Worm (Caenorhabditis elegans): ENCODE data around the gene F56A8.4.
A peak's percentile ranks its signal among the peaks of the same experiment; 100 is the strongest.

DNA sequence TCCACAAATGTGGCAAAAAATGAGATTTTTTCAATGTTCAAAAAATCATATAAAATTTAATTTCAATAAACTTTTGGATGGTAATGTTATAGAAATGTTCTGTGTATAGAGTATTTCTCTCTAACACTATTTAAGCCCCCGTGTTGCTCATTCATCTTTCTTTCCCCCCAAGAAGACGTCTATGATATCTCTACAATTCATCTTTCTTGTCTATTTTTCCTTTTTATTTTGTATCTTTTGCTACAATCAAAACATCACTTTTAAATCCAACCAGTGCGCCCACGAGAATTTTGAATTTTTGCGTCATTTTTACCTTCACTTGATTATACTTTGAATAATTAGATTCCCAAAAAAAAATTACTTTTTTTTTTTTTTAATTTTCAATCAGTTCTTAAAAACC lies 9.7 kb downstream of the F56A8.4 start:
- TF ChIP-seq aly-2 (tag; optimal IDR thresholded peaks at IDR 0.05) (no peak), nhr-12 (tag; optimal IDR thresholded peaks at IDR 0.05) (no peak), zag-1 (tag; optimal IDR thresholded peaks at IDR 0.05) (no peak), unc-39 (tag; optimal IDR thresholded peaks at IDR 0.05) (no peak), jun-1 (tag; optimal IDR thresholded peaks at IDR 0.05) (no peak), nhr-237 (tag; optimal IDR thresholded peaks at IDR 0.05) (no peak), elt-1 (tag; optimal IDR thresholded peaks at IDR 0.05) (peak; percentile 88), pha-4 (tag; optimal IDR thresholded peaks at IDR 0.05) (no peak), ZK546.5 (tag; optimal IDR thresholded peaks at IDR 0.05) (no peak), fos-1 (tag; optimal IDR thresholded peaks at IDR 0.05) (no peak)
